Fruit fly (Drosophila melanogaster) whole organism, wandering third instar larva: Measurements from ENCODE around the gene CG3032.

Source experiments
- Abd-B ChIP-seq: fragments of >200 bp; optimal IDR thresholded peaks from 2 replicates; lab custom pipeline; 2017; ENCODE audit warnings: missing biosample characterization, missing genetic modification characterization
- Dfd ChIP-seq: fragments of >200 bp; optimal IDR thresholded peaks from 2 replicates; lab custom pipeline; 2017; ENCODE audit warnings: missing biosample characterization, missing genetic modification characterization
- Mio ChIP-seq: sonication (Bioruptor generic); optimal IDR thresholded peaks from 2 replicates; lab custom pipeline; 2016; ENCODE audit warnings: missing biosample characterization, missing genetic modification characterization
- OdsH ChIP-seq: fragments of 200-800 bp; sonication (Bioruptor generic); optimal IDR thresholded peaks from 2 replicates; lab custom pipeline; 2016; ENCODE audit warnings: missing biosample characterization, mild to moderate bottlenecking, missing genetic modification characterization
- Vsx2 ChIP-seq: fragments of 200-300, 225-300 bp; sonication (Bioruptor generic); optimal IDR thresholded peaks from 2 replicates; lab custom pipeline; 2018; ENCODE audit warnings: missing biosample characterization, missing genetic modification characterization; ENCODE audit not compliant: partially characterized antibody
- ey ChIP-seq: fragments of 200-800 bp; sonication (Bioruptor generic); optimal IDR thresholded peaks from 2 replicates; lab custom pipeline; 2016; ENCODE audit warnings: missing biosample characterization, missing genetic modification characterization
- h ChIP-seq: fragments of 200-800 bp; sonication (Bioruptor generic); optimal IDR thresholded peaks from 3 replicates; lab custom pipeline; 2016; ENCODE audit warnings: missing biosample characterization, mild to moderate bottlenecking, missing genetic modification characterization
- psq ChIP-seq: fragments of 200-800 bp; sonication (Bioruptor generic); optimal IDR thresholded peaks from 3 replicates; lab custom pipeline; 2017; ENCODE audit warnings: missing biosample characterization, mild to moderate bottlenecking, missing genetic modification characterization, moderate library complexity
- rgr ChIP-seq: fragments of 200-800 bp; sonication (Bioruptor generic); optimal IDR thresholded peaks from 3 replicates; lab custom pipeline; 2016; ENCODE audit warnings: missing biosample characterization, mild to moderate bottlenecking, missing genetic modification characterization
- sv ChIP-seq: fragments of 200-800 bp; sonication (Bioruptor generic); optimal IDR thresholded peaks from 3 replicates; lab custom pipeline; 2016; ENCODE audit warnings: missing biosample characterization, missing genetic modification characterization
- usp ChIP-seq: fragments of >200 bp; optimal IDR thresholded peaks from 2 replicates; lab custom pipeline; 2017; ENCODE audit warnings: missing biosample characterization, missing genetic modification characterization

DNA sequence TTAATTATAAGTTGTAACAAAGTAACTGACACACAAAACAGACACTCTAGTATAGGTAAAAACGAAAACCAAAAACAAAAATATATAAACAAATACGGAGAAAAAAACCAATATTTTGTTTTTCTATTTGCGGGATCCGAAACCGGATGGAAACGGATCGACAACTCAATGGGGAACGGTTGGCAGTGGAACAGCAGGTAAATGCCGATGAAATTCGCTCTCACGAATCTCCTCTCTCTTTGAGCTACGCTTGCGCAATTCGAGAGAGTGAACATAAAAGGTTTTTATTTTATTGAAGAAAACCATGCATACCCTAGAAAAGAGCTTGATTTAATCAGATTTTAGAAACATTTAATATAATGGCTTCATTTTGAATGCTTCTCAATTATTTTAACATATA lies 26.6 kb downstream of the CG3032 start:
- TF ChIP-seq Vsx2 (GFP tag; lab: Kevin White, UChicago) (no peak), OdsH (GFP tag; lab: Kevin White, UChicago) (no peak), h (GFP tag; lab: Kevin White, UChicago) (no peak), Abd-B (GFP tag; lab: Kevin White, UChicago) (no peak), sv (GFP tag; lab: Kevin White, UChicago) (no peak), Dfd (GFP tag; lab: Kevin White, UChicago) (no peak), ey (no peak), rgr (GFP tag; lab: Kevin White, UChicago) (no peak), usp (no peak), Mio (GFP tag; lab: Kevin White, UChicago) (no peak), psq (GFP tag; lab: Kevin White, UChicago) (no peak)
